Worm (Caenorhabditis elegans) whole organism, young adult: ENCODE results near the gene T25E4.1.
A peak's percentile ranks its signal among the peaks of the same experiment; 100 is the strongest.

Experiments used
- B0035.1 ChIP-seq: sonication (generic microtip); optimal IDR thresholded peaks from 2 replicates; lab custom pipeline; 2016; ENCODE audit warnings: missing genetic modification characterization, mild to moderate bottlenecking, missing compliant biosample characterization, missing genotype, missing genetic modification reagents
- B0336.3 ChIP-seq: fragments of 200-800 bp; sonication (Bioruptor generic); IDR thresholded peaks from 2 replicates; pipeline ENCODE4 v1.3.6; 2022; ENCODE audit warnings: missing genetic modification characterization, missing compliant biosample characterization
- F22D6.2 ChIP-seq: sonication (generic microtip); optimal IDR thresholded peaks from 2 replicates; lab custom pipeline; 2016; ENCODE audit warnings: mild to moderate bottlenecking, missing genetic modification characterization, missing compliant biosample characterization
- F23B12.7 ChIP-seq: sonication (generic microtip); optimal IDR thresholded peaks from 2 replicates; lab custom pipeline; 2017; ENCODE audit warnings: missing genetic modification characterization, mild to moderate bottlenecking, missing compliant biosample characterization, antibody characterized with exemption, moderate library complexity; ENCODE audit not compliant: insufficient read depth
- F49E8.2 ChIP-seq: sonication (generic microtip); optimal IDR thresholded peaks from 3 replicates; lab custom pipeline; 2017; ENCODE audit warnings: missing genetic modification characterization, mild to moderate bottlenecking, missing compliant biosample characterization, antibody characterized with exemption, moderate library complexity; ENCODE audit not compliant: insufficient read depth
- F55B11.4 ChIP-seq: sonication (generic microtip); optimal IDR thresholded peaks from 2 replicates; lab custom pipeline; 2016; ENCODE audit warnings: missing compliant biosample characterization, missing genetic modification characterization, borderline replicate concordance; ENCODE audit not compliant: insufficient read depth
- F57A8.1 ChIP-seq: fragments of 200-800 bp; sonication (Bioruptor generic); optimal IDR thresholded peaks from 2 replicates; lab custom pipeline; 2018; ENCODE audit warnings: mild to moderate bottlenecking, missing genetic modification characterization, moderate library complexity, missing compliant biosample characterization
- T07F8.4 ChIP-seq: sonication (generic microtip); optimal IDR thresholded peaks from 2 replicates; lab custom pipeline; 2016; ENCODE audit warnings: mild to moderate bottlenecking, missing genetic modification characterization, moderate library complexity, missing compliant biosample characterization
- Y67H2A.10 ChIP-seq: fragments of 200-800 bp; sonication (Bioruptor generic); conservative IDR thresholded peaks from 2 replicates; pipeline ENCODE4 v1.3.6; 2022; ENCODE audit warnings: missing genetic modification reagents, missing genetic modification characterization, missing compliant biosample characterization
- ama-1 ChIP-seq, 3 experiments: fragments of 150-350 bp in 1 of 3; sonication (generic microtip) in 2 of 3; optimal IDR thresholded peaks; 2 replicates each; lab custom pipeline; 2014 to 2018; ENCODE audit warnings: missing biosample characterization in 2 of 3, missing genetic modification characterization in 2 of 3, missing genetic modification reagents in 2 of 3
- aptf-2 ChIP-seq: fragments of 200-800 bp; sonication (Bioruptor generic); conservative IDR thresholded peaks from 2 replicates; pipeline ENCODE4 v1.3.6; 2022; ENCODE audit warnings: missing genetic modification reagents, missing genetic modification characterization, missing compliant biosample characterization
- attf-3 ChIP-seq: fragments of 200-800 bp; sonication (Bioruptor generic); conservative IDR thresholded peaks from 2 replicates; pipeline ENCODE4 v1.3.6; 2022; ENCODE audit warnings: missing genetic modification reagents, missing genetic modification characterization, missing compliant biosample characterization
- attf-5 ChIP-seq: fragments of 200-800 bp; sonication (Bioruptor generic); optimal IDR thresholded peaks from 2 replicates; lab custom pipeline; 2018; ENCODE audit warnings: mild to moderate bottlenecking, missing genetic modification characterization, missing compliant biosample characterization
- attf-6 ChIP-seq: fragments of 200-800 bp; sonication (Bioruptor generic); IDR thresholded peaks from 2 replicates; pipeline ENCODE4 v1.3.6; 2022; ENCODE audit warnings: missing genetic modification reagents, missing genetic modification characterization, missing compliant biosample characterization
- bed-2 ChIP-seq: fragments of 200-800 bp; sonication (Bioruptor generic); IDR thresholded peaks from 2 replicates; pipeline ENCODE4 v1.3.6; 2022; ENCODE audit warnings: missing genetic modification reagents, missing genetic modification characterization, missing compliant biosample characterization
- cebp-2 ChIP-seq: fragments of 200-800 bp; sonication (Bioruptor generic); IDR thresholded peaks from 2 replicates; pipeline ENCODE4 v1.3.6; 2022; ENCODE audit warnings: missing genetic modification characterization, missing compliant biosample characterization
- ceh-100 ChIP-seq: fragments of 200-800 bp; sonication (Bioruptor generic); IDR thresholded peaks from 2 replicates; pipeline ENCODE4 v1.3.6; 2022; ENCODE audit warnings: missing genetic modification reagents, missing genetic modification characterization, missing compliant biosample characterization
- ceh-27 ChIP-seq: fragments of 200-800 bp; sonication (Bioruptor generic); optimal IDR thresholded peaks from 2 replicates; lab custom pipeline; 2018; ENCODE audit warnings: mild to moderate bottlenecking, missing genetic modification characterization, moderate library complexity, missing compliant biosample characterization
- ceh-91 ChIP-seq: fragments of 200-800 bp; sonication (Bioruptor generic); IDR thresholded peaks from 2 replicates; pipeline ENCODE4 v1.3.6; 2022; ENCODE audit warnings: missing genetic modification reagents, missing genetic modification characterization, missing compliant biosample characterization
- chd-7 ChIP-seq: sonication (generic microtip); optimal IDR thresholded peaks from 2 replicates; lab custom pipeline; 2016; ENCODE audit warnings: mild to moderate bottlenecking, missing genetic modification characterization, moderate library complexity, missing compliant biosample characterization
- dpff-1 ChIP-seq: sonication (generic microtip); optimal IDR thresholded peaks from 2 replicates; lab custom pipeline; 2017; ENCODE audit warnings: mild to moderate bottlenecking, missing genetic modification characterization, missing compliant biosample characterization
- ets-4 ChIP-seq: fragments of 200-800 bp; sonication (Bioruptor generic); optimal IDR thresholded peaks from 2 replicates; lab custom pipeline; 2018; ENCODE audit warnings: mild to moderate bottlenecking, missing genetic modification characterization, missing compliant biosample characterization
- gei-17 ChIP-seq: fragments of 200-800 bp; sonication (Bioruptor generic); optimal IDR thresholded peaks from 2 replicates; lab custom pipeline; 2018; ENCODE audit warnings: mild to moderate bottlenecking, missing genetic modification characterization, missing compliant biosample characterization
- him-1 ChIP-seq: sonication (generic microtip); optimal IDR thresholded peaks from 2 replicates; lab custom pipeline; 2016; ENCODE audit warnings: missing genotype, missing genetic modification reagents, missing genetic modification characterization, missing compliant biosample characterization
- hlh-26 ChIP-seq: fragments of 200-800 bp; sonication (Bioruptor generic); conservative IDR thresholded peaks from 2 replicates; pipeline ENCODE4 v1.3.6; 2022; ENCODE audit warnings: missing genetic modification reagents, missing genetic modification characterization, missing compliant biosample characterization
- hmg-20 ChIP-seq: fragments of 200-800 bp; sonication (Bioruptor generic); IDR thresholded peaks from 2 replicates; pipeline ENCODE4 v1.3.6; 2022; ENCODE audit warnings: missing genetic modification reagents, missing genetic modification characterization, missing compliant biosample characterization
- lag-1 ChIP-seq: fragments of 200-800 bp; sonication (Bioruptor generic); IDR thresholded peaks from 2 replicates; pipeline ENCODE4 v1.3.6; 2022; ENCODE audit warnings: missing genetic modification reagents, missing genetic modification characterization, missing compliant biosample characterization
- lin-35 ChIP-seq, 3 experiments: fragments of 150-350 bp in 2 of 3; sonication (generic microtip) in 1 of 3; optimal IDR thresholded peaks; 2 replicates each; lab custom pipeline; 2014 to 2018; ENCODE audit warnings: missing biosample characterization in 3 of 3, missing genetic modification characterization in 3 of 3, missing genetic modification reagents in 3 of 3
- lsl-1 ChIP-seq: fragments of 200-800 bp; sonication (Bioruptor generic); optimal IDR thresholded peaks from 2 replicates; lab custom pipeline; 2018; ENCODE audit warnings: mild to moderate bottlenecking, missing genetic modification characterization, moderate library complexity, missing compliant biosample characterization
- madf-8 ChIP-seq: fragments of 200-800 bp; sonication (Bioruptor generic); conservative IDR thresholded peaks from 2 replicates; pipeline ENCODE4 v1.3.6; 2022; ENCODE audit warnings: missing genetic modification reagents, missing genetic modification characterization, missing compliant biosample characterization
- mel-28 ChIP-seq: sonication (generic microtip); optimal IDR thresholded peaks from 2 replicates; lab custom pipeline; 2016; ENCODE audit warnings: borderline replicate concordance, mild to moderate bottlenecking, missing genetic modification characterization, missing compliant biosample characterization
- nfyb-1 ChIP-seq: fragments of 200-800 bp; sonication (Bioruptor generic); IDR thresholded peaks from 2 replicates; pipeline ENCODE4 v1.3.6; 2022; ENCODE audit warnings: missing genetic modification reagents, missing genetic modification characterization, missing compliant biosample characterization
- nhr-179 ChIP-seq: sonication (generic microtip); optimal IDR thresholded peaks from 2 replicates; lab custom pipeline; 2016; ENCODE audit warnings: mild to moderate bottlenecking, missing genetic modification characterization, missing compliant biosample characterization
- nhr-27 ChIP-seq: fragments of 200-800 bp; sonication (Bioruptor generic); optimal IDR thresholded peaks from 2 replicates; lab custom pipeline; 2018; ENCODE audit warnings: mild to moderate bottlenecking, missing genetic modification characterization, moderate library complexity, missing compliant biosample characterization
- pha-4 ChIP-seq: fragments of 150-350 bp; sonication (generic microtip); optimal IDR thresholded peaks from 2 replicates; lab custom pipeline; 2014; ENCODE audit warnings: missing biosample characterization, missing genetic modification reagents, missing genetic modification characterization
- sdz-38 ChIP-seq: sonication (generic microtip); optimal IDR thresholded peaks from 2 replicates; lab custom pipeline; 2016; ENCODE audit warnings: missing genotype, missing genetic modification characterization, missing compliant biosample characterization
- snpc-1.1 ChIP-seq: sonication (generic microtip); optimal IDR thresholded peaks from 2 replicates; lab custom pipeline; 2017; ENCODE audit warnings: missing genetic modification characterization, mild to moderate bottlenecking, missing compliant biosample characterization, antibody characterized with exemption, moderate library complexity, missing genotype, missing genetic modification reagents; ENCODE audit not compliant: insufficient read depth
- snpc-4 ChIP-seq, 5 experiments: fragments of 150-350 bp in 1 of 5; sonication (generic microtip) in 4 of 5; optimal IDR thresholded peaks; 2 replicates each; lab custom pipeline; 2014 to 2018; ENCODE audit warnings: missing genetic modification characterization in 5 of 5, missing biosample characterization in 3 of 5, antibody characterized with exemption in 2 of 5, mild to moderate bottlenecking in 2 of 5, missing compliant biosample characterization in 2 of 5, missing genotype in 2 of 5, moderate library complexity in 2 of 5, missing genetic modification reagents in 1 of 5
- somi-1 ChIP-seq: fragments of 200-800 bp; sonication (Bioruptor generic); optimal IDR thresholded peaks from 2 replicates; lab custom pipeline; 2018; ENCODE audit warnings: mild to moderate bottlenecking, missing genetic modification characterization, missing compliant biosample characterization
- sptf-2 ChIP-seq: fragments of 200-800 bp; sonication (Bioruptor generic); optimal IDR thresholded peaks from 2 replicates; lab custom pipeline; 2018; ENCODE audit warnings: mild to moderate bottlenecking, missing genetic modification characterization, missing compliant biosample characterization
- tlf-1 ChIP-seq: fragments of 200-800 bp; sonication (Bioruptor generic); optimal IDR thresholded peaks from 2 replicates; lab custom pipeline; 2018; ENCODE audit warnings: mild to moderate bottlenecking, missing genetic modification characterization, missing compliant biosample characterization
- unc-130 ChIP-seq: sonication (generic microtip); optimal IDR thresholded peaks from 2 replicates; lab custom pipeline; 2016; ENCODE audit warnings: missing genetic modification reagents, missing genetic modification characterization, missing compliant biosample characterization
- unc-62 ChIP-seq: fragments of 150-350 bp; optimal IDR thresholded peaks from 2 replicates; lab custom pipeline; 2014; ENCODE audit warnings: missing biosample characterization, missing genetic modification reagents, missing genetic modification characterization
- zim-3 ChIP-seq: sonication (generic microtip); optimal IDR thresholded peaks from 2 replicates; lab custom pipeline; 2017; ENCODE audit warnings: mild to moderate bottlenecking, missing genetic modification characterization, moderate library complexity, missing compliant biosample characterization
- ztf-22 ChIP-seq: fragments of 200-800 bp; sonication (Bioruptor generic); optimal IDR thresholded peaks from 2 replicates; lab custom pipeline; 2018; ENCODE audit warnings: mild to moderate bottlenecking, missing genetic modification characterization, moderate library complexity, missing compliant biosample characterization
- ztf-28 ChIP-seq: fragments of 200-800 bp; sonication (Bioruptor generic); IDR thresholded peaks from 2 replicates; pipeline ENCODE4 v1.3.6; 2022; ENCODE audit warnings: missing genetic modification reagents, missing genetic modification characterization, missing compliant biosample characterization
- ztf-3 ChIP-seq: fragments of 200-800 bp; sonication (Bioruptor generic); optimal IDR thresholded peaks from 2 replicates; lab custom pipeline; 2018; ENCODE audit warnings: mild to moderate bottlenecking, missing genetic modification characterization, missing compliant biosample characterization

T25E4.1 gene

DNA sequence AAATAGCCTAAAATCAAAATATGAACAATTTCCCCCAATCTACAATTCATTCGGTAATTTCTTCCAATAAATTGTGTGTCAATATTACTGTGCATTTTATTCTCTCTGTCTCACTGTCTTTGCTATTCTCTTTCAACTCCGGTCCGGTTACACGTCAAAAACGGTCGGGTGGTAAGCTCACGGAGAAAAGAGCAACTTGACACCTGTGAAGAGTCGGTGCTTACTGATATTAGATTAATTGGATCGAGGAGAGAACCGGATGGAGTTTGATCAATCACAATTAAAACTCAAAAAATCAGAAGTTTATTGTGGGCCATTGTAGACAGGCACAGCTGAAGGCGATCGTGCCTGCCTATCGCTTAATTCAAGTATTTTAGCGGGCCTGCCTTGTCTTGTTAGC, 3.2 kb upstream of the T25E4.1 start:
- TF ChIP-seq unc-130 (GFP tag; lab: Kevin White, UChicago) (no peak), ets-4 (no peak), unc-62 (GFP tag; lab: Kevin White, UChicago) (no peak), bed-2 (GFP tag; lab: Robert Waterston, UW) (no peak), Y67H2A.10 (GFP tag; lab: Robert Waterston, UW) (no peak), him-1 (tag; lab: Kevin White, UChicago) (no peak), ztf-3 (GFP tag; lab: Kevin White, UChicago) (no peak), F57A8.1 (no peak), somi-1 (no peak), F22D6.2 (tag; lab: Kevin White, UChicago) (no peak), ceh-91 (no peak), lag-1 (no peak), gei-17 (GFP tag; lab: Kevin White, UChicago) (peak; percentile 55), F55B11.4 (tag; lab: Kevin White, UChicago) (no peak), lin-35 (GFP tag; optimal IDR thresholded peaks at IDR 0.05; lab: Kevin White, UChicago) (peak in 1 of 3 experiments; percentile 55), ceh-27 (GFP tag; lab: Kevin White, UChicago) (no peak), pha-4 (tag; lab: Kevin White, UChicago) (no peak), attf-6 (GFP tag; lab: Robert Waterston, UW) (no peak), attf-3 (no peak), dpff-1 (tag; lab: Kevin White, UChicago) (no peak), mel-28 (tag; lab: Kevin White, UChicago) (no peak), hlh-26 (GFP tag; lab: Robert Waterston, UW) (no peak), lsl-1 (GFP tag; lab: Kevin White, UChicago) (no peak), tlf-1 (GFP tag; lab: Kevin White, UChicago) (no peak), nhr-27 (tag; lab: Kevin White, UChicago) (no peak), zim-3 (tag; lab: Kevin White, UChicago) (peak; percentile 42), snpc-1.1 (tag; lab: Kevin White, UChicago) (no peak), ceh-100 (GFP tag; lab: Robert Waterston, UW) (no peak), madf-8 (GFP tag; lab: Robert Waterston, UW) (no peak), B0035.1 (no peak), attf-5 (GFP tag; lab: Kevin White, UChicago) (no peak), sdz-38 (no peak), chd-7 (tag; lab: Kevin White, UChicago) (peak; percentile 70), snpc-4 (GFP tag; optimal IDR thresholded peaks at IDR 0.05; lab: Kevin White, UChicago) (no peak), snpc-4 (tag; optimal IDR thresholded peaks at IDR 0.05; lab: Kevin White, UChicago) (peak in 1 of 4 experiments; percentile 20), sptf-2 (no peak), ztf-22 (no peak), nhr-179 (tag; lab: Kevin White, UChicago) (no peak), ama-1 (optimal IDR thresholded peaks at IDR 0.05; lab: Kevin White, UChicago) (peak; percentile 33), ama-1 (GFP tag; optimal IDR thresholded peaks at IDR 0.05; lab: Kevin White, UChicago) (no peak), aptf-2 (no peak), hmg-20 (GFP tag; lab: Robert Waterston, UW) (0 out of 2 replicates have a peak, but pooled peaks have one; percentile 2), ztf-28 (GFP tag; lab: Robert Waterston, UW) (no peak), T07F8.4 (tag; lab: Kevin White, UChicago) (no peak), cebp-2 (GFP tag; lab: Robert Waterston, UW) (no peak), F49E8.2 (tag; lab: Kevin White, UChicago) (no peak), B0336.3 (GFP tag; lab: Robert Waterston, UW) (peak; percentile 80), F23B12.7 (tag; lab: Kevin White, UChicago) (no peak), nfyb-1 (GFP tag; lab: Robert Waterston, UW) (peak; percentile 67; the same call in 1 of the 2 replicates)
